Fruit fly (Drosophila melanogaster): Measurements from ENCODE around the gene CG7824.

- peak; percentile 50; the same call in 1 of the 2 replicates for TF ChIP-seq CG11294 (GFP tag; IDR thresholded peaks at IDR 0.05)
- peak; percentile 91 for TF ChIP-seq CG6163 (GFP tag; IDR thresholded peaks at IDR 0.05)
- no peak for TF ChIP-seq CG11902 (GFP tag; optimal IDR thresholded peaks at IDR 0.05)
- no peak for TF ChIP-seq Eip75B (GFP tag; optimal IDR thresholded peaks at IDR 0.05)
- TF ChIP-seq Met (GFP tag; optimal IDR thresholded peaks at IDR 0.05): no peak
- TF ChIP-seq CG6854 (GFP tag; optimal IDR thresholded peaks at IDR 0.05): no peak
- no peak for TF ChIP-seq spab (GFP tag; optimal IDR thresholded peaks at IDR 0.05)
- TF ChIP-seq CG7368 (GFP tag; optimal IDR thresholded peaks at IDR 0.05): peak; percentile 38
- TF ChIP-seq Ets21C (GFP tag; optimal IDR thresholded peaks at IDR 0.05): no peak
- no peak for TF ChIP-seq Sox14 (GFP tag; optimal IDR thresholded peaks at IDR 0.05)
- TF ChIP-seq CG10631 (GFP tag; optimal IDR thresholded peaks at IDR 0.05): no peak
- TF ChIP-seq Blimp-1 (GFP tag; optimal IDR thresholded peaks at IDR 0.05): no peak
- no peak for TF ChIP-seq cyc (GFP tag; optimal IDR thresholded peaks at IDR 0.05)
These were observed 11.6 kb downstream of the CG7824 start for dm6 chr3R:29847126-29847525.
